Fruit fly (Drosophila melanogaster): ENCODE data around the gene Tbc1d15-17.

The Tbc1d15-17 gene

DNA sequence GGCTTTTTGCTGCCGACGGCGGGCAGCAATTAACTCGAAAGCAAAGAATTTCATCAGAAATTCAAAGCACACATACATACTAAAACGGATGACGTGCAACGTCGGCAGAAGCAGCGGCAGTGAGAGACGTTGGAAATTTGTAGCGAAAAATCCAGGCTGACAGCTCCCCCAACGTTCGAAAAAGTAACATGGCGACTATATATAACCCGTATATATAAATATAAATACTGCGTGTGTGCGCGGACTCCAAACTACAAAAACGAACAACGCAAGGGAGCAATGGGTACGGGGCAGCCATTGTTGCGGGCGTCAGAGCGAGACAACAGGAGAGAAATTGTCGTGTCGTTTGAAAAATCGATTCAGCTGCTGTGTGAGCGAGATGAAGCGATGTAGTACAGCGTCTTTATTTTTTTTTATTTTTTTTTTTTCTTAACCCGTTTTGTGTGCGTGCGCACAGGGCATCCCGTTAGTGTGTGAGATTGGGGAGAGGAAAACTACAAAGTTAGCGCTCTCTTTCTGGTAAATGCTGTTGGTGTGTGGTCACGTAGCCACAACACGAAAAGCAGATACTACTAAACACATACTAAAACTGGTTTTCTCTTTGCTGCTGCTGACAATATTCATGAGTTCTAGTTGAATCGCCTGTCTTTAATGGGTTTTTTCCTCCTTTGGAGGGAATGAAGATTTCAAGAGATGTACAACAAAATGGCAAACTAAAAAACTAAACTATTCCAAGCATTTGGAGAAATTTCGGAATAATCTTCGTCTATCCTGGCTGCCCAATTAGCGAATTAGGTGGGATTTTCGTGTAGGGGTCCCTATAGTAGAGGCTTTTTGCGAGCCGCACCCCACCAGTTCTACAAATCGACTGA, 46.2 kb upstream of the Tbc1d15-17 start (continued):
- TF ChIP-seq CG12769 (tag; optimal IDR thresholded peaks at IDR 0.05): peak; percentile 89
- TF ChIP-seq CG1233 (GFP tag; optimal IDR thresholded peaks at IDR 0.05): no peak
- TF ChIP-seq CG7745 (tag; optimal IDR thresholded peaks at IDR 0.05): peak; percentile 30
- TF ChIP-seq HmgZ (tag; optimal IDR thresholded peaks at IDR 0.05): peak; percentile 78
- TF ChIP-seq crc (GFP tag; optimal IDR thresholded peaks at IDR 0.05): no peak
- TF ChIP-seq cwo (GFP tag; optimal IDR thresholded peaks at IDR 0.05): peak; percentile 52
- peak; percentile 88 for TF ChIP-seq gro (GFP tag; optimal IDR thresholded peaks at IDR 0.05)
- peak; percentile 10 for TF ChIP-seq Meics (GFP tag; optimal IDR thresholded peaks at IDR 0.05)
- peak; percentile 63 to 85 for TF ChIP-seq Trl (optimal IDR thresholded peaks at IDR 0.05)
- peak; percentile 12 for TF ChIP-seq Trl (GFP tag; optimal IDR thresholded peaks at IDR 0.05)
- TF ChIP-seq oc (tag; optimal IDR thresholded peaks at IDR 0.05): peak; percentile 61
- peak; percentile 79 for TF ChIP-seq CG13894 (tag; optimal IDR thresholded peaks at IDR 0.05)
- TF ChIP-seq org-1 (GFP tag; optimal IDR thresholded peaks at IDR 0.05): peak; percentile 55
- TF ChIP-seq esg (GFP tag; conservative IDR thresholded peaks at IDR 0.05): no peak
- peak; percentile 94 for TF ChIP-seq nom (GFP tag; optimal IDR thresholded peaks at IDR 0.05)
- TF ChIP-seq ftz-f1 (GFP tag; optimal IDR thresholded peaks at IDR 0.05): peak; percentile 50
- TF ChIP-seq Med (GFP tag): peak; percentile 86
- peak; percentile 32 for TF ChIP-seq CG15601 (tag; optimal IDR thresholded peaks at IDR 0.05)
- TF ChIP-seq C15 (GFP tag; IDR thresholded peaks at IDR 0.05): no peak
- TF ChIP-seq lab (GFP tag; optimal IDR thresholded peaks at IDR 0.05): peak; percentile 56
- no peak for TF ChIP-seq CG10462 (GFP tag; optimal IDR thresholded peaks at IDR 0.05)
- TF ChIP-seq CG13296 (GFP tag; optimal IDR thresholded peaks at IDR 0.05): peak; percentile 44
- no peak for TF ChIP-seq jigr1 (GFP tag; IDR thresholded peaks at IDR 0.05)
- peak; percentile 10 for TF ChIP-seq CG11504 (tag; optimal IDR thresholded peaks at IDR 0.05)
- TF ChIP-seq CG9215 (GFP tag; IDR thresholded peaks at IDR 0.05): no peak
- peak; percentile 59 for TF ChIP-seq CG17912 (GFP tag; optimal IDR thresholded peaks at IDR 0.05)
- peak; percentile 86 for TF ChIP-seq mirr (GFP tag; optimal IDR thresholded peaks at IDR 0.05)
- TF ChIP-seq insv (GFP tag; optimal IDR thresholded peaks at IDR 0.05): peak in 1 of 2 experiments; percentile 27

DNA sequence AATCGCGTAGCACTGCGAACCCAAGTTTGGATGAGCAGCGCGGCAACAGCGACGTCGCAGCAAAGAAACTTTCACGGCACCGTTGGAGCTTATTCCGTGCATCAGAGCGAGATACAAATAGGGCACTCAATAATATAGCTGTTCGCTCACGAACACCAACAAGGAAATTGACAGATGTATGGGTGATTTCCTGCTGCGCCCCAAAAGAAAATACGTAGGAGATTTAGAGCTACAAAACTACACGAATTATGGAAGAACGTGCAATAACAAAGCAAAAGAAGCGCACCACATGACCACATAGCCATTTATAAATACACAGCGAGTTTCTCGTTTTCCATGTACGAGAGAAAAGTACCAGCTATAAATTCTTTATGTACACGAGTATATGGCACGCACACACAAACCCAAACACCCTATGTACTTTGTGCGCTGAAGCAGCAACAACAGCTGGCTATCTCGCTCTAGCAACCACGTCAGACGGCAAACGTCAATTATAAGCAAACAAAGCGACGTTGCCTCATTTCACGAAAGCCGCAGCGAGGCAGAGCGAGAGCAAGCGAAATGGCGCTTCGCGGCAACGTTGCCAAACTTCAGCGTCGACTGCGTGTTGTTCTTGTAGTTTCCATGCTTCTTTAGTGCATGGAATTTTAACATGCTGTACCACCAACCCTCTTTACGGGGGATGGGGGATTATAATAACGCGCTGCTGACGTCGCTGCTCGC, 45.4 kb upstream of the Tbc1d15-17 start:
- TF ChIP-seq CG14441 (GFP tag; IDR thresholded peaks at IDR 0.05) (no peak), CG32772 (GFP tag; IDR thresholded peaks at IDR 0.05) (no peak), Hmr (GFP tag; optimal IDR thresholded peaks at IDR 0.05) (peak; percentile 50), hbn (GFP tag; IDR thresholded peaks at IDR 0.05; ENCODE audit: partially characterized antibody) (no peak), Dip2 (GFP tag; IDR thresholded peaks at IDR 0.05) (no peak), Tbp (GFP tag; optimal IDR thresholded peaks at IDR 0.05) (no peak), Sox102F (GFP tag; optimal IDR thresholded peaks at IDR 0.05) (no peak), ac (GFP tag; optimal IDR thresholded peaks at IDR 0.05) (no peak), fd3F (GFP tag; optimal IDR thresholded peaks at IDR 0.05) (no peak), vnd (GFP tag; IDR thresholded peaks at IDR 0.05; ENCODE audit: partially characterized antibody) (no peak), exex (tag; optimal IDR thresholded peaks at IDR 0.05) (peak; percentile 48), sd (tag; optimal IDR thresholded peaks at IDR 0.05) (peak; percentile 98), CG8924 (tag; optimal IDR thresholded peaks at IDR 0.05) (peak; percentile 52), nerfin-1 (tag; optimal IDR thresholded peaks at IDR 0.05) (peak; percentile 49), Dbx (GFP tag; IDR thresholded peaks at IDR 0.05) (no peak), crc (GFP tag; optimal IDR thresholded peaks at IDR 0.05) (no peak), pita (GFP tag; optimal IDR thresholded peaks at IDR 0.05) (no peak), ken (GFP tag; IDR thresholded peaks at IDR 0.05) (no peak), Atf6 (GFP tag; IDR thresholded peaks at IDR 0.05) (no peak), Ets97D (GFP tag; optimal IDR thresholded peaks at IDR 0.05) (no peak), Ada2b (GFP tag; IDR thresholded peaks at IDR 0.05) (no peak), fu2 (GFP tag; optimal IDR thresholded peaks at IDR 0.05) (no peak)
